Fruit fly (Drosophila melanogaster): ENCODE results near the gene Brd7-9.
"Not testable (repeated sequence)": the region's sequence is repeated elsewhere in the genome, so short reads cannot be mapped to it uniquely, and the experiment has no call there.

dm6 chr2L:7738709-7739108, 44.0 kb upstream of the Brd7-9 start, which contains the start of gene CG31904:
- TF ChIP-seq CG8319 (GFP tag; optimal IDR thresholded peaks at IDR 0.05); Hr39 (GFP tag; optimal IDR thresholded peaks at IDR 0.05); dac (GFP tag; optimal IDR thresholded peaks at IDR 0.05); Eip78C (GFP tag); fd85E (GFP tag; optimal IDR thresholded peaks at IDR 0.05); CG7368 (GFP tag; optimal IDR thresholded peaks at IDR 0.05); CG11762 (GFP tag; optimal IDR thresholded peaks at IDR 0.05; ENCODE audit: insufficient read depth); CG9139 (GFP tag; optimal IDR thresholded peaks at IDR 0.05); eg (GFP tag; IDR thresholded peaks at IDR 0.05); fd59A (GFP tag; optimal IDR thresholded peaks at IDR 0.05); Met (GFP tag; optimal IDR thresholded peaks at IDR 0.05); achi (GFP tag; optimal IDR thresholded peaks at IDR 0.05); spab (GFP tag; optimal IDR thresholded peaks at IDR 0.05): not testable (repeated sequence)

Data from whole organism, prepupa.